Worm (Caenorhabditis elegans): ENCODE results near the gene ZK1320.5.

DNA sequence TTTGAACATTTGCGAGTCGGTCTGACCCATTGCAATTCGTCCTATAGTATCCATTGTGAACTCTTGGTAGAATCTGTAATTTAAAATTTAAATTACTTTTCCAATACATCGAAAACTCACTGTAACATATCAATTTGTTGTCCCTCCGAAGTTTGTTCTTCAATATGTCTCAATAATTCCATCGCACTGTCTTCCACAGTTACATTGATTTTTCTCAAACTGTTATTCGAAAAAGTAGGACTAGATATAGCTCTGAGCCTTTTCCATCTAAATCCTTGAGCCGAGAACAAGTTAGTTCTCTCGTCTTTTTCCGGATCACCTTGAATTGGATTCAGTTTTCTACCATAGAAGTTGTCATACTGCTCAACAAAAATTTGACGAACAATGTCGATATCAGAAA, 3.3 kb downstream of the ZK1320.5 start:
- TF ChIP-seq sea-1 (GFP tag; conservative IDR thresholded peaks at IDR 0.05) (no peak), tra-4 (tag; optimal IDR thresholded peaks at IDR 0.05) (no peak)

Measured in whole organism, early embryonic.